Fruit fly (Drosophila melanogaster) whole organism, wandering third instar larva: ENCODE measurements around the gene SIDL.

Experiments used
- CG9705 ChIP-seq: fragments of 200-800 bp; sonication (Bioruptor generic); optimal IDR thresholded peaks from 2 replicates; lab custom pipeline; 2018; ENCODE audit warnings: missing biosample characterization, mild to moderate bottlenecking, missing genetic modification characterization
- Dif ChIP-seq: fragments of 200-275, 200-300 bp; sonication (Bioruptor generic); optimal IDR thresholded peaks from 2 replicates; lab custom pipeline; 2018; ENCODE audit warnings: missing biosample characterization, missing genetic modification characterization; ENCODE audit not compliant: partially characterized antibody
- Myc ChIP-seq: fragments of >200 bp; optimal IDR thresholded peaks from 2 replicates; lab custom pipeline; 2017
- OdsH ChIP-seq: fragments of 200-800 bp; sonication (Bioruptor generic); optimal IDR thresholded peaks from 2 replicates; lab custom pipeline; 2016; ENCODE audit warnings: missing biosample characterization, mild to moderate bottlenecking, missing genetic modification characterization
- Vsx2 ChIP-seq: fragments of 200-300, 225-300 bp; sonication (Bioruptor generic); optimal IDR thresholded peaks from 2 replicates; lab custom pipeline; 2018; ENCODE audit warnings: missing biosample characterization, missing genetic modification characterization; ENCODE audit not compliant: partially characterized antibody
- br ChIP-seq: fragments of 200-800 bp; sonication (Bioruptor generic); optimal IDR thresholded peaks from 2 replicates; lab custom pipeline; 2016; ENCODE audit warnings: missing biosample characterization, missing genetic modification characterization
- dl ChIP-seq, 2 experiments: fragments of 175-275, 200-275 bp in 1 of 2; fragments of 200-275 bp in 1 of 2; sonication (Bioruptor generic); optimal IDR thresholded peaks; lab custom pipeline; 2018; ENCODE audit warnings: mild to moderate bottlenecking in 2 of 2, missing biosample characterization in 2 of 2, missing genetic modification characterization in 2 of 2, moderate library complexity in 2 of 2; ENCODE audit not compliant: partially characterized antibody in 2 of 2, insufficient read depth in 1 of 2
- jim ChIP-seq: fragments of 175-275, 200-325 bp; sonication (Bioruptor generic); optimal IDR thresholded peaks from 2 replicates; lab custom pipeline; 2016; ENCODE audit warnings: missing biosample characterization, mild to moderate bottlenecking, missing genetic modification characterization
- lola ChIP-seq: fragments of >200 bp; optimal IDR thresholded peaks from 2 replicates; lab custom pipeline; 2017; ENCODE audit warnings: missing biosample characterization, missing genetic modification characterization
- pan ChIP-seq: fragments of >200 bp; optimal IDR thresholded peaks from 2 replicates; lab custom pipeline; 2017
- psq ChIP-seq: fragments of 200-800 bp; sonication (Bioruptor generic); optimal IDR thresholded peaks from 3 replicates; lab custom pipeline; 2017; ENCODE audit warnings: missing biosample characterization, mild to moderate bottlenecking, missing genetic modification characterization, moderate library complexity
- rgr ChIP-seq: fragments of 200-800 bp; sonication (Bioruptor generic); optimal IDR thresholded peaks from 3 replicates; lab custom pipeline; 2016; ENCODE audit warnings: missing biosample characterization, mild to moderate bottlenecking, missing genetic modification characterization
- sv ChIP-seq: fragments of 200-800 bp; sonication (Bioruptor generic); optimal IDR thresholded peaks from 3 replicates; lab custom pipeline; 2016; ENCODE audit warnings: missing biosample characterization, missing genetic modification characterization
- usp ChIP-seq: fragments of >200 bp; optimal IDR thresholded peaks from 2 replicates; lab custom pipeline; 2017; ENCODE audit warnings: missing biosample characterization, missing genetic modification characterization

- no peak for TF ChIP-seq pan (lab: Kevin White, UChicago)
- no peak for TF ChIP-seq lola
- TF ChIP-seq usp (GFP tag; lab: Kevin White, UChicago) = no peak
- TF ChIP-seq br (GFP tag; lab: Kevin White, UChicago) = no peak
- no peak for TF ChIP-seq sv
- TF ChIP-seq Vsx2 (GFP tag; lab: Kevin White, UChicago) = no peak
- no peak for TF ChIP-seq Dif (GFP tag; lab: Kevin White, UChicago)
- TF ChIP-seq Myc = peak; percentile 73
- TF ChIP-seq OdsH = no peak
- no peak for TF ChIP-seq psq (GFP tag; lab: Kevin White, UChicago)
- no peak for TF ChIP-seq jim (GFP tag; lab: Kevin White, UChicago)
- no peak for TF ChIP-seq dl (GFP tag; optimal IDR thresholded peaks at IDR 0.05; lab: Kevin White, UChicago; ENCODE audit: insufficient read depth in 1 of 2, partially characterized antibody in 2 of 2)
- no peak for TF ChIP-seq rgr (GFP tag; lab: Kevin White, UChicago)
- TF ChIP-seq CG9705 (GFP tag; lab: Kevin White, UChicago) = no peak
These were observed 46.8 kb upstream of the SIDL start, which contains the start of gene ATPsynO for dm6 chr3R:15265406-15266040.
